Worm (Caenorhabditis elegans) whole organism, young adult: ENCODE results near the gene lido-1.

Source experiments
- D2030.7 ChIP-seq: fragments of 200-800 bp; sonication (Bioruptor generic); IDR thresholded peaks from 2 replicates; pipeline ENCODE4 v1.3.6; 2022; ENCODE audit warnings: missing genetic modification reagents, missing genetic modification characterization, missing compliant biosample characterization
- ama-1 ChIP-seq, 3 experiments: fragments of 150-350 bp in 1 of 3; sonication (generic microtip) in 2 of 3; optimal IDR thresholded peaks; 2 replicates each; lab custom pipeline; 2014 to 2018; ENCODE audit warnings: missing biosample characterization in 2 of 3, missing genetic modification characterization in 2 of 3, missing genetic modification reagents in 2 of 3
- attf-5 ChIP-seq: fragments of 200-800 bp; sonication (Bioruptor generic); optimal IDR thresholded peaks from 2 replicates; lab custom pipeline; 2018; ENCODE audit warnings: mild to moderate bottlenecking, missing genetic modification characterization, missing compliant biosample characterization
- ceh-100 ChIP-seq: fragments of 200-800 bp; sonication (Bioruptor generic); IDR thresholded peaks from 2 replicates; pipeline ENCODE4 v1.3.6; 2022; ENCODE audit warnings: missing genetic modification reagents, missing genetic modification characterization, missing compliant biosample characterization
- hlh-12 ChIP-seq: sonication (generic microtip); optimal IDR thresholded peaks from 2 replicates; lab custom pipeline; 2016; ENCODE audit warnings: missing genetic modification characterization, missing compliant biosample characterization

DNA sequence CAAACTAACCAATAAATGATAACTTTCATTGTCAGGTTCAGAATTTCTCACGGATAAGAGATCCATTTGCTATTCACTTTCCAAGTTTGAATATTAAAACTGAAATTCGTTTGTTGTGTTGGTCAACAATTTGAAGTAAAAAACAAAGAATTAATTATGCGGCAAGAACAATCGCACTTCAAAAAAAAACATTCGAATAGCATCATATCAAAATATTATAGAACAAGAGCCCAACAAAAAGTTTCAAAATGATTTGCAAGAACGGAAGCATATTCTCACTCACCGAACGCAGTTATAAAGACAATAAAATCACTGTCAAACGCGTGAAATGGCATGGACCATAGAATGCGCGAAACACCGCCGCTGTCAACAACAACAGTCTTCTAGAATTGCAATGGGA lies 38.1 kb upstream of the lido-1 start, which contains the start of gene K09E3.7:
- TF ChIP-seq attf-5 (GFP tag; lab: Kevin White, UChicago) (no peak), ceh-100 (no peak), ama-1 (optimal IDR thresholded peaks at IDR 0.05; lab: Kevin White, UChicago) (no peak), ama-1 (GFP tag; optimal IDR thresholded peaks at IDR 0.05; lab: Kevin White, UChicago) (no peak), hlh-12 (tag; lab: Kevin White, UChicago) (no peak), D2030.7 (no peak)
